Fruit fly (Drosophila melanogaster) whole organism, embryonic: ENCODE data around the gene CG14195.

Experiments
- CG6765 ChIP-seq: fragments of 200-800 bp; sonication (Bioruptor generic); optimal IDR thresholded peaks from 3 replicates; lab custom pipeline; 2017; ENCODE audit warnings: missing biosample characterization, mild to moderate bottlenecking, missing genetic modification characterization
- CG7839 ChIP-seq: fragments of 200-800 bp; sonication (Bioruptor generic); optimal IDR thresholded peaks from 3 replicates; lab custom pipeline; 2018; ENCODE audit warnings: missing biosample characterization, mild to moderate bottlenecking, missing genetic modification characterization, moderate library complexity
- CG8359 ChIP-seq: fragments of 200-800 bp; sonication (Bioruptor generic); optimal IDR thresholded peaks from 2 replicates; lab custom pipeline; 2017; ENCODE audit warnings: missing biosample characterization, mild to moderate bottlenecking, missing genetic modification characterization, borderline replicate concordance
- Dll ChIP-seq: fragments of 200-800 bp; sonication (Bioruptor generic); IDR thresholded peaks from 4 replicates; pipeline ENCODE4 v1.3.6; 2022; ENCODE audit warnings: missing biosample characterization, missing genetic modification characterization; ENCODE audit not compliant: partially characterized antibody
- bbx ChIP-seq: fragments of 200-800 bp; sonication (Bioruptor generic); IDR thresholded peaks from 2 replicates; pipeline ENCODE4 v1.3.6; 2022; ENCODE audit warnings: missing biosample characterization, missing genetic modification characterization; ENCODE audit not compliant: partially characterized antibody
- crc ChIP-seq: fragments of 200-800 bp; sonication (Bioruptor generic); optimal IDR thresholded peaks from 2 replicates; lab custom pipeline; 2016; ENCODE audit warnings: missing biosample characterization, missing genetic modification characterization
- fd102C ChIP-seq: fragments of 200-800 bp; sonication (Bioruptor generic); optimal IDR thresholded peaks from 2 replicates; lab custom pipeline; 2018; ENCODE audit warnings: missing biosample characterization, mild to moderate bottlenecking, missing genetic modification characterization, moderate library complexity
- gce ChIP-seq: fragments of 200-800 bp; sonication (Bioruptor generic); IDR thresholded peaks from 3 replicates; pipeline ENCODE4 v1.3.6; 2022; ENCODE audit warnings: missing biosample characterization, missing genetic modification characterization
- kay ChIP-seq: fragments of 200-800 bp; sonication (Bioruptor generic); optimal IDR thresholded peaks from 2 replicates; lab custom pipeline; 2016; ENCODE audit warnings: missing biosample characterization, missing genetic modification characterization
- org-1 ChIP-seq: fragments of 200-800 bp; sonication (Bioruptor generic); optimal IDR thresholded peaks from 2 replicates; lab custom pipeline; 2017; ENCODE audit warnings: missing biosample characterization, missing genetic modification characterization
- peb ChIP-seq: fragments of 200-800 bp; sonication (Bioruptor generic); IDR thresholded peaks from 2 replicates; pipeline ENCODE4 v1.3.6; 2022; ENCODE audit warnings: missing biosample characterization, missing genetic modification characterization
- pfk ChIP-seq: fragments of 200-800 bp; sonication (Bioruptor generic); optimal IDR thresholded peaks from 2 replicates; lab custom pipeline; 2018; ENCODE audit warnings: missing biosample characterization, mild to moderate bottlenecking, missing genetic modification characterization, moderate library complexity
- pho ChIP-seq: fragments of 200-800 bp; sonication (Bioruptor generic); optimal IDR thresholded peaks from 2 replicates; lab custom pipeline; 2016; ENCODE audit warnings: missing biosample characterization, missing genetic modification characterization
- psq ChIP-seq: fragments of 200-800 bp; sonication (Bioruptor generic); optimal IDR thresholded peaks from 2 replicates; lab custom pipeline; 2017; ENCODE audit warnings: missing biosample characterization, missing genetic modification characterization

DNA sequence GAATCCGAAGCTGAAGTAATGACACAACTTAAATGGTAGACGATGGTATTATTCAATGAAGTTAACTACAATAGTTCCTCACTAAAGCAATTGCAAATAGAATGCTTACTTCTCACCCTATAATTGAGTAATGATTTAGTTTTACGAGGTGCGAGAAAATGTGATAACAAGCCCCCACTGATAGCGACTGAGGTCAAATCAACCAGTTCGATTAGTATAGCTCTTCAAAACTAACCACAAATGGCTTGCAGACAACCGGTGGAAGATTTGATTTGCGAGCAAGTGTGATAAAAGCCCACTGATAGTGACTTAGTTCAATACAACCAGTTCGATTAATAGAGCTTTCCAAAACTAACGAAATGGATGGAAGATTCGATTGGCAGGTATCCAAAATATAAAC is 27.5 kb upstream of the CG14195 start:
- TF ChIP-seq pho (GFP tag; lab: Kevin White, UChicago) (no peak), CG8359 (no peak), crc (GFP tag; lab: Kevin White, UChicago) (no peak), org-1 (GFP tag; lab: Kevin White, UChicago) (no peak), CG7839 (no peak), Dll (GFP tag; lab: Robert Waterston, UW) (no peak), psq (GFP tag; lab: Kevin White, UChicago) (no peak), CG6765 (GFP tag; lab: Kevin White, UChicago) (no peak), peb (no peak), bbx (GFP tag; lab: Robert Waterston, UW) (no peak), gce (GFP tag; lab: Robert Waterston, UW) (no peak), kay (GFP tag; lab: Kevin White, UChicago) (no peak), fd102C (no peak), pfk (GFP tag; lab: Kevin White, UChicago) (no peak)
